Fruit fly (Drosophila melanogaster) whole organism, embryonic: ENCODE data around the gene puc.

ENCODE experiments used
- CG10462 ChIP-seq: fragments of 200-800 bp; sonication (Bioruptor generic); optimal IDR thresholded peaks from 2 replicates; lab custom pipeline; 2016; ENCODE audit warnings: missing biosample characterization, missing genetic modification characterization
- CG11723 ChIP-seq: fragments of 200-800 bp; sonication (Bioruptor generic); optimal IDR thresholded peaks from 2 replicates; lab custom pipeline; 2017; ENCODE audit warnings: missing biosample characterization, mild to moderate bottlenecking, missing genetic modification characterization
- CG12155 ChIP-seq: fragments of 200-800 bp; sonication (Bioruptor generic); optimal IDR thresholded peaks from 3 replicates; lab custom pipeline; 2016; ENCODE audit warnings: missing biosample characterization, missing genetic modification characterization
- CG12659 ChIP-seq: fragments of 200-800 bp; sonication (Bioruptor generic); optimal IDR thresholded peaks from 3 replicates; lab custom pipeline; 2017; ENCODE audit warnings: mild to moderate bottlenecking, missing biosample characterization, missing genetic modification reagents, missing genetic modification characterization
- CG14667 ChIP-seq: fragments of 200-800 bp; sonication (Bioruptor generic); IDR thresholded peaks from 2 replicates; pipeline ENCODE4 v1.3.6; 2022; ENCODE audit warnings: missing biosample characterization, missing genetic modification characterization
- CG15073 ChIP-seq: fragments of 200-800 bp; sonication (Bioruptor generic); optimal IDR thresholded peaks from 2 replicates; lab custom pipeline; 2016; ENCODE audit warnings: missing biosample characterization, missing genetic modification characterization
- CG1529 ChIP-seq: fragments of 200-800 bp; sonication (Bioruptor generic); optimal IDR thresholded peaks from 3 replicates; lab custom pipeline; 2018; ENCODE audit warnings: missing biosample characterization, missing genetic modification characterization
- CG1647 ChIP-seq: fragments of 200-800 bp; sonication (Bioruptor generic); optimal IDR thresholded peaks from 3 replicates; lab custom pipeline; 2016; ENCODE audit warnings: missing biosample characterization, missing genetic modification characterization
- CG16779 ChIP-seq: fragments of 200-800 bp; sonication (Bioruptor generic); IDR thresholded peaks from 2 replicates; pipeline ENCODE4 v1.3.6; 2022; ENCODE audit warnings: missing biosample characterization, missing genetic modification characterization
- CG2129 ChIP-seq: fragments of 200-800 bp; sonication (Bioruptor generic); IDR thresholded peaks from 2 replicates; pipeline ENCODE4 v1.3.6; 2022; ENCODE audit warnings: missing biosample characterization, missing genetic modification characterization; ENCODE audit not compliant: partially characterized antibody
- CG3065 ChIP-seq: fragments of 200-800 bp; sonication (Bioruptor generic); optimal IDR thresholded peaks from 2 replicates; lab custom pipeline; 2016; ENCODE audit warnings: missing biosample characterization, missing genetic modification characterization
- CG31388 ChIP-seq: fragments of 200-800 bp; sonication (Bioruptor generic); optimal IDR thresholded peaks from 2 replicates; lab custom pipeline; 2016; ENCODE audit warnings: missing biosample characterization, missing genetic modification characterization
- CG4360 ChIP-seq: fragments of 200-800 bp; sonication (Bioruptor generic); IDR thresholded peaks from 2 replicates; pipeline ENCODE4 v1.3.6; 2022; ENCODE audit warnings: missing biosample characterization, missing genetic modification characterization
- CG4404 ChIP-seq: fragments of 200-800 bp; sonication (Bioruptor generic); IDR thresholded peaks from 2 replicates; pipeline ENCODE4 v1.3.6; 2022; ENCODE audit warnings: missing biosample characterization, missing genetic modification characterization
- CG4820 ChIP-seq: fragments of 200-800 bp; sonication (Bioruptor generic); optimal IDR thresholded peaks from 3 replicates; lab custom pipeline; 2016; ENCODE audit warnings: missing biosample characterization, missing genetic modification characterization
- CG5180 ChIP-seq: fragments of 200-800 bp; sonication (Bioruptor generic); optimal IDR thresholded peaks from 3 replicates; lab custom pipeline; 2017; ENCODE audit warnings: missing biosample characterization, missing genetic modification characterization, mild to moderate bottlenecking, moderate library complexity, missing genetic modification reagents
- CG5245 ChIP-seq: fragments of 200-800 bp; sonication (Bioruptor generic); optimal IDR thresholded peaks from 3 replicates; lab custom pipeline; 2016; ENCODE audit warnings: missing biosample characterization, missing genetic modification characterization
- CG9215 ChIP-seq: fragments of 200-800 bp; sonication (Bioruptor generic); IDR thresholded peaks from 2 replicates; pipeline ENCODE4 v1.3.6; 2022; ENCODE audit warnings: missing biosample characterization, missing genetic modification characterization
- Camta ChIP-seq: fragments of 200-800 bp; sonication (Bioruptor generic); optimal IDR thresholded peaks from 2 replicates; lab custom pipeline; 2016; ENCODE audit warnings: missing biosample characterization, missing genetic modification characterization
- Doc3 ChIP-seq: fragments of 200-800 bp; sonication (Bioruptor generic); IDR thresholded peaks from 3 replicates; pipeline ENCODE4 v1.3.6; 2022; ENCODE audit warnings: missing biosample characterization, missing genetic modification characterization; ENCODE audit not compliant: partially characterized antibody
- ERR ChIP-seq: fragments of 200-800 bp; sonication (Bioruptor generic); optimal IDR thresholded peaks from 2 replicates; lab custom pipeline; 2016; ENCODE audit warnings: missing biosample characterization, missing genetic modification characterization
- H15 ChIP-seq: fragments of 200-800 bp; sonication (Bioruptor generic); IDR thresholded peaks from 3 replicates; pipeline ENCODE4 v1.3.6; 2022; ENCODE audit warnings: missing biosample characterization, missing genetic modification characterization
- Hr3 ChIP-seq: fragments of 200-800 bp; sonication (Bioruptor generic); optimal IDR thresholded peaks from 3 replicates; lab custom pipeline; 2016; ENCODE audit warnings: missing biosample characterization, missing genetic modification characterization
- Kr ChIP-seq: fragments of 200-800 bp; sonication (Bioruptor generic); optimal IDR thresholded peaks from 2 replicates; lab custom pipeline; 2017; ENCODE audit warnings: missing biosample characterization, mild to moderate bottlenecking, missing genetic modification characterization
- Lpt ChIP-seq: fragments of >200 bp; optimal IDR thresholded peaks from 2 replicates; lab custom pipeline; 2018; ENCODE audit warnings: missing biosample characterization, missing genetic modification characterization
- Max ChIP-seq: fragments of 200-800 bp; sonication (Bioruptor generic); optimal IDR thresholded peaks from 2 replicates; lab custom pipeline; 2016; ENCODE audit warnings: missing biosample characterization, mild to moderate bottlenecking, missing genetic modification characterization
- Mes4 ChIP-seq: fragments of 200-800 bp; sonication (Bioruptor generic); optimal IDR thresholded peaks from 2 replicates; lab custom pipeline; 2016; ENCODE audit warnings: missing biosample characterization, missing genetic modification characterization
- Nf-YC ChIP-seq: fragments of 200-800 bp; optimal IDR thresholded peaks from 3 replicates; lab custom pipeline; 2019; ENCODE audit warnings: missing biosample characterization, mild to moderate bottlenecking, missing genetic modification characterization, moderate library complexity
- Ptx1 ChIP-seq: fragments of 200-800 bp; sonication (Bioruptor generic); IDR thresholded peaks from 2 replicates; pipeline ENCODE4 v1.3.6; 2022; ENCODE audit warnings: missing biosample characterization, missing genetic modification characterization
- Ravus ChIP-seq: fragments of 200-800 bp; sonication (Bioruptor generic); IDR thresholded peaks from 2 replicates; pipeline ENCODE4 v1.3.6; 2022; ENCODE audit warnings: missing biosample characterization, missing genetic modification characterization
- Rx ChIP-seq: fragments of 200-800 bp; sonication (Bioruptor generic); IDR thresholded peaks from 2 replicates; pipeline ENCODE4 v1.3.6; 2022; ENCODE audit warnings: missing biosample characterization, missing genetic modification characterization
- amos ChIP-seq: fragments of 200-800 bp; sonication (Bioruptor generic); IDR thresholded peaks from 2 replicates; pipeline ENCODE4 v1.3.6; 2022; ENCODE audit warnings: missing biosample characterization, missing genetic modification characterization; ENCODE audit not compliant: partially characterized antibody
- ap ChIP-seq: fragments of 200-800 bp; sonication (Bioruptor generic); IDR thresholded peaks from 2 replicates; pipeline ENCODE4 v1.3.6; 2022; ENCODE audit warnings: missing biosample characterization, missing genetic modification characterization
- br ChIP-seq: fragments of >200 bp; optimal IDR thresholded peaks from 2 replicates; lab custom pipeline; 2017
- cato ChIP-seq: fragments of 200-800 bp; sonication (Bioruptor generic); optimal IDR thresholded peaks from 2 replicates; lab custom pipeline; 2016; ENCODE audit warnings: missing biosample characterization, missing genetic modification characterization, borderline replicate concordance
- ci ChIP-seq: fragments of 200-800 bp; sonication (Bioruptor generic); IDR thresholded peaks from 3 replicates; pipeline ENCODE4 v1.3.6; 2022; ENCODE audit warnings: missing biosample characterization, missing genetic modification characterization
- crc ChIP-seq: fragments of 200-800 bp; sonication (Bioruptor generic); optimal IDR thresholded peaks from 2 replicates; lab custom pipeline; 2016; ENCODE audit warnings: missing biosample characterization, missing genetic modification characterization
- dysf ChIP-seq: fragments of 200-800 bp; sonication (Bioruptor generic); IDR thresholded peaks from 3 replicates; pipeline ENCODE4 v1.3.6; 2022; ENCODE audit warnings: missing biosample characterization, missing genetic modification characterization
- gem ChIP-seq: fragments of 200-800 bp; sonication (Bioruptor generic); optimal IDR thresholded peaks from 2 replicates; lab custom pipeline; 2019; ENCODE audit warnings: missing biosample characterization, mild to moderate bottlenecking, missing genetic modification characterization, moderate library complexity
- hb ChIP-seq: fragments of 200-800 bp; sonication (Bioruptor generic); IDR thresholded peaks from 3 replicates; pipeline ENCODE4 v1.3.6; 2022; ENCODE audit warnings: missing biosample characterization, missing genetic modification characterization; ENCODE audit not compliant: partially characterized antibody
- knrl ChIP-seq: fragments of 200-800 bp; sonication (Bioruptor generic); IDR thresholded peaks from 3 replicates; pipeline ENCODE4 v1.3.6; 2022; ENCODE audit warnings: missing biosample characterization, missing genetic modification characterization; ENCODE audit not compliant: partially characterized antibody
- pnt ChIP-seq: fragments of 200-800 bp; sonication (Bioruptor generic); optimal IDR thresholded peaks from 3 replicates; lab custom pipeline; 2016; ENCODE audit warnings: missing biosample characterization, missing genetic modification characterization
- rib ChIP-seq: fragments of 200-800 bp; sonication (Bioruptor generic); IDR thresholded peaks from 2 replicates; pipeline ENCODE4 v1.3.6; 2022; ENCODE audit warnings: missing biosample characterization, missing genetic modification characterization
- run ChIP-seq: fragments of 200-800 bp; sonication (Bioruptor generic); optimal IDR thresholded peaks from 3 replicates; lab custom pipeline; 2018; ENCODE audit warnings: missing biosample characterization, mild to moderate bottlenecking, missing genetic modification characterization
- sens ChIP-seq: fragments of 200-800 bp; sonication (Bioruptor generic); peaks from one replicate; lab custom pipeline; 2016; ENCODE audit warnings: missing biosample characterization, missing genetic modification characterization
- sens-2 ChIP-seq: fragments of 200-800 bp; sonication (Bioruptor generic); IDR thresholded peaks from 2 replicates; pipeline ENCODE4 v1.3.6; 2022; ENCODE audit warnings: missing biosample characterization, missing genetic modification characterization
- sima ChIP-seq: fragments of 200-800 bp; sonication (Bioruptor generic); optimal IDR thresholded peaks from 2 replicates; lab custom pipeline; 2016; ENCODE audit warnings: missing biosample characterization, missing genetic modification characterization
- sob ChIP-seq: fragments of 200-800 bp; sonication (Bioruptor generic); IDR thresholded peaks from 2 replicates; pipeline ENCODE4 v1.3.6; 2022; ENCODE audit warnings: missing biosample characterization, missing genetic modification characterization
- unpg ChIP-seq: fragments of 200-800 bp; sonication (Bioruptor generic); optimal IDR thresholded peaks from 3 replicates; lab custom pipeline; 2018; ENCODE audit warnings: missing biosample characterization, mild to moderate bottlenecking, missing genetic modification characterization, moderate library complexity
- zf30C ChIP-seq: fragments of 200-800 bp; sonication (Bioruptor generic); optimal IDR thresholded peaks from 3 replicates; lab custom pipeline; 2018; ENCODE audit warnings: missing biosample characterization, mild to moderate bottlenecking, missing genetic modification characterization
- zfh2 ChIP-seq: fragments of 200-800 bp; sonication (Bioruptor generic); optimal IDR thresholded peaks from 2 replicates; lab custom pipeline; 2016; ENCODE audit warnings: missing biosample characterization, missing genetic modification characterization

Gene puc

dm6 chr3R:8122198-8122970 lies 17.3 kb downstream of the puc start, which contains the start of gene CG7878 (continued):
- peak; percentile 78 for TF ChIP-seq hb (GFP tag; lab: Robert Waterston, UW)
- TF ChIP-seq Mes4 (GFP tag; lab: Kevin White, UChicago), result no peak
- TF ChIP-seq Hr3, result peak; percentile 58
- TF ChIP-seq ERR, result peak; percentile 51
- TF ChIP-seq cato (GFP tag; lab: Kevin White, UChicago), result no peak
- no peak for TF ChIP-seq Kr (GFP tag; lab: Kevin White, UChicago)
- TF ChIP-seq Nf-YC (tag; lab: Kevin White, UChicago), result peak; percentile 64
- no peak for TF ChIP-seq ap (GFP tag; lab: Robert Waterston, UW)
- TF ChIP-seq dysf, result 0 out of 3 replicates have a peak, but pooled peaks have one; percentile 31
- TF ChIP-seq sob (GFP tag; lab: Robert Waterston, UW), result peak; percentile 71
- TF ChIP-seq Doc3 (GFP tag; lab: Robert Waterston, UW), result peak; percentile 58; the same call in 1 of the 3 replicates
- peak; percentile 80; the same call in 1 of the 2 replicates for TF ChIP-seq amos (GFP tag; lab: Robert Waterston, UW)
- TF ChIP-seq CG5180 (GFP tag; lab: Kevin White, UChicago), result no peak
- TF ChIP-seq CG3065 (GFP tag; lab: Kevin White, UChicago), result no peak
- TF ChIP-seq CG5245, result peak; percentile 17
- TF ChIP-seq unpg (GFP tag; lab: Kevin White, UChicago), result peak; percentile 17
- TF ChIP-seq CG15073 (GFP tag; lab: Kevin White, UChicago), result no peak
- TF ChIP-seq knrl (GFP tag; lab: Robert Waterston, UW), result peak; percentile 79
- TF ChIP-seq run (tag; lab: Kevin White, UChicago), result no peak
- no peak for TF ChIP-seq br (lab: Kevin White, UChicago)
- peak; percentile 54 for TF ChIP-seq CG12155
- TF ChIP-seq Camta, result peak; percentile 34
- peak; percentile 83 for TF ChIP-seq sens (GFP tag; lab: Kevin White, UChicago)
- TF ChIP-seq crc (GFP tag; lab: Kevin White, UChicago), result no peak
- TF ChIP-seq CG4820, result peak; percentile 43
- TF ChIP-seq CG31388 (GFP tag; lab: Kevin White, UChicago), result no peak
- TF ChIP-seq rib, result no peak
- TF ChIP-seq sens-2 (GFP tag; lab: Robert Waterston, UW), result no peak
- TF ChIP-seq H15 (GFP tag; lab: Robert Waterston, UW), result 0 out of 3 replicates have a peak, but pooled peaks have one; percentile 26
- peak; percentile 30 for TF ChIP-seq pnt (GFP tag; lab: Kevin White, UChicago)
- TF ChIP-seq CG4360 (GFP tag; lab: Robert Waterston, UW), result no peak
- peak; percentile 81 for TF ChIP-seq CG12659
- no peak for TF ChIP-seq CG1529 (GFP tag; lab: Kevin White, UChicago)
- TF ChIP-seq zf30C (GFP tag; lab: Kevin White, UChicago), result peak; percentile 10
- TF ChIP-seq sima (GFP tag; lab: Kevin White, UChicago), result no peak
- TF ChIP-seq CG2129 (GFP tag; lab: Robert Waterston, UW), result no peak
- no peak for TF ChIP-seq CG1647 (GFP tag; lab: Kevin White, UChicago)
- no peak for TF ChIP-seq CG14667
- no peak for TF ChIP-seq CG10462 (GFP tag; lab: Kevin White, UChicago)
- peak; percentile 59; the same call in 2 of the 3 replicates for TF ChIP-seq ci
- no peak for TF ChIP-seq CG11723 (GFP tag; lab: Kevin White, UChicago)
- TF ChIP-seq Ptx1, result peak; percentile 61
- peak; percentile 39 for TF ChIP-seq CG9215 (GFP tag; lab: Robert Waterston, UW)
- TF ChIP-seq Ravus (GFP tag; lab: Robert Waterston, UW), result no peak; the same call in 1 of the 2 replicates
- TF ChIP-seq Lpt (GFP tag; lab: Kevin White, UChicago), result no peak
- no peak for TF ChIP-seq CG4404 (GFP tag; lab: Robert Waterston, UW)
- no peak for TF ChIP-seq Rx (GFP tag; lab: Robert Waterston, UW)
- peak; percentile 73 for TF ChIP-seq Max
- peak; percentile 65 for TF ChIP-seq gem (tag; lab: Kevin White, UChicago)
- TF ChIP-seq zfh2, result peak; percentile 62
- TF ChIP-seq CG16779, result no peak
